Worm (Caenorhabditis elegans): ENCODE results near the gene snf-5.
A peak's percentile ranks its signal among the peaks of the same experiment; 100 is the strongest.

The snf-5 gene

DNA sequence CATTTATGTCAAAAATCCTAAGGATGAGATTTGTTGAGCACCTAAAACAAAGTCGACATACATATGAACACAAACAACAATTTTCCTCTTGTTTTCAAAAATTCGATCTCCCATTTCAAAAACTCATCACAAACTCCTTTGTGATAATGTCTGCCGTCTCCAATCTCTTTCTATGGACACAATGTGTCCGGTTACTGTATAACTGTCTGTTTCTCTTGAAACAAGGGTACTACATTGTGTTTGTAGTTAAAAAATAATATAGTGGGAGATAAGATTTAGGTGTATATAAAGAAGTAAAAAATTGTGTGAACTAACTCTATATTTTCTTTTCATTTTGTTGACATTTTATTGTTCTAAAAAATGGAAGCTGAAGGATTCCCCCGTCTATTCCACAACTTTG, 35.2 kb downstream of the snf-5 start, which contains the start of gene bcmo-1:
TSS of gene bcmo-1 (plus strand) at position 330 of the 400 bp plus-strand sequence.
- no peak for TF ChIP-seq unc-39 (tag; optimal IDR thresholded peaks at IDR 0.05)
- TF ChIP-seq R02D3.7 (tag; optimal IDR thresholded peaks at IDR 0.05): no peak
- TF ChIP-seq nhr-76 (tag; optimal IDR thresholded peaks at IDR 0.05): no peak
- no peak for TF ChIP-seq hmg-11 (tag; optimal IDR thresholded peaks at IDR 0.05)
- no peak for TF ChIP-seq zag-1 (tag; optimal IDR thresholded peaks at IDR 0.05)
- no peak for TF ChIP-seq nhr-67 (tag; optimal IDR thresholded peaks at IDR 0.05)
- TF ChIP-seq egl-5 (tag; optimal IDR thresholded peaks at IDR 0.05): no peak
- TF ChIP-seq ceh-9 (tag; optimal IDR thresholded peaks at IDR 0.05): no peak
- no peak for TF ChIP-seq eor-1 (tag; optimal IDR thresholded peaks at IDR 0.05)
- TF ChIP-seq fkh-10 (GFP tag; optimal IDR thresholded peaks at IDR 0.05): no peak
- no peak for TF ChIP-seq skn-1 (tag; optimal IDR thresholded peaks at IDR 0.05)
- no peak for TF ChIP-seq lsy-12 (tag; optimal IDR thresholded peaks at IDR 0.05)
- no peak for TF ChIP-seq daf-12 (tag; optimal IDR thresholded peaks at IDR 0.05)
- TF ChIP-seq ceh-16 (tag; optimal IDR thresholded peaks at IDR 0.05): no peak
- no peak for TF ChIP-seq jun-1 (tag; optimal IDR thresholded peaks at IDR 0.05)
- no peak for TF ChIP-seq tbx-2 (tag; optimal IDR thresholded peaks at IDR 0.05)
- TF ChIP-seq lin-15B (tag; optimal IDR thresholded peaks at IDR 0.05): no peak
- no peak for TF ChIP-seq elt-3 (tag; optimal IDR thresholded peaks at IDR 0.05)
- no peak for TF ChIP-seq ZK546.5 (tag; optimal IDR thresholded peaks at IDR 0.05)

DNA sequence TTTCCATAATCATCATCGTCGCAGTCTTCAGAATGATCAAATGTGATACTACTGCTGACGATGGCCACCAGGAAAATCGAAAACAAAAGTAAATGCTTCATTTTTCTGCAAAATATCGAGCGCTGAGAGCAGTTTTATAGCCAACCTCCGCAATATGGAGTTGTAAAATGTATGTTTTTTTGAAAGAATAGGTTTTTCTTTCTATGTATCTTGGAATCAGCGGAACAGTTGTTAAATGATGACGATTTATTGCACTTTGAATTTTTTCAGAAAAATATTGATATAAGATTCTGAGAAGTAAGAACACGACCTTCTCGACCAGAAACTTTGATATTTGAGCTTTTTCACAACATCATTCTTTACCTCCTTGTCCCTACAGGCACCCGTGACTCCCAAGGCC, 36.7 kb downstream of the snf-5 start, which contains the start of gene Y46G5A.23:
TSS of gene Y46G5A.23 (minus strand) at position 101 of the 400 bp plus-strand sequence.
- no peak for TF ChIP-seq ceh-82 (tag; optimal IDR thresholded peaks at IDR 0.05)
- TF ChIP-seq hmg-11 (tag; optimal IDR thresholded peaks at IDR 0.05): no peak
- no peak for TF ChIP-seq lsy-12 (tag; optimal IDR thresholded peaks at IDR 0.05)
- no peak for TF ChIP-seq eor-1 (tag; optimal IDR thresholded peaks at IDR 0.05)
- TF ChIP-seq egl-5 (tag; optimal IDR thresholded peaks at IDR 0.05): no peak

DNA sequence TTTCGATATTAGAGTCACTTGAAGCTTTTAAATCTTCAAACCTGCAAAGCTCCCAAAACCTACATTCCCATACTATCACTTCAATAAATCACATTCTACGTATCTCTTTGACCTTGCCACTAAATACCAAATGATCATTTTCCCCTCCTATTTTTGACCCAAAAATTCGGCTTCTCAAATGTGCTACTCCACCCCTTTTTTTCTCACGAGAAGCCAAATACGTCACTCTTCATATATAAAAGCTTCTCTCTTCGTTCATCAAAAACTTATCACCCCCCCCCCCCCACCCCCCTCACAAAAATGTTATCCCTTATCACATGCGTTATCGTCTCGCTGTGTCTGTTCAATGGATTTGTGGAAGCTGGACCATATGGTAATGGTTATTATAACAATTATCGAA, 38.8 kb downstream of the snf-5 start, which contains the start of gene Y46G5A.38:
TSS of gene Y46G5A.38 (plus strand) at position 301 of the 400 bp plus-strand sequence.
- TF ChIP-seq nhr-23 (tag; optimal IDR thresholded peaks at IDR 0.05): no peak
- no peak for TF ChIP-seq lin-15B (tag; optimal IDR thresholded peaks at IDR 0.05)
- TF ChIP-seq hmg-11 (tag; optimal IDR thresholded peaks at IDR 0.05): no peak
- no peak for TF ChIP-seq zag-1 (tag; optimal IDR thresholded peaks at IDR 0.05)
- no peak for TF ChIP-seq ama-1 (optimal IDR thresholded peaks at IDR 0.05)
- no peak for TF ChIP-seq pqm-1 (tag; optimal IDR thresholded peaks at IDR 0.05)
- no peak for TF ChIP-seq nhr-28 (tag; optimal IDR thresholded peaks at IDR 0.05)
- no peak for TF ChIP-seq elt-1 (tag; optimal IDR thresholded peaks at IDR 0.05)
- TF ChIP-seq ZK546.5 (tag; optimal IDR thresholded peaks at IDR 0.05): no peak
- TF ChIP-seq nhr-67 (tag; optimal IDR thresholded peaks at IDR 0.05): no peak
- no peak for TF ChIP-seq fkh-2 (tag; optimal IDR thresholded peaks at IDR 0.05)
- no peak for TF ChIP-seq lin-39 (tag; optimal IDR thresholded peaks at IDR 0.05)
- no peak for TF ChIP-seq ceh-28 (tag; optimal IDR thresholded peaks at IDR 0.05)
- TF ChIP-seq ztf-11 (tag; optimal IDR thresholded peaks at IDR 0.05): no peak
- TF ChIP-seq sea-2 (GFP tag; optimal IDR thresholded peaks at IDR 0.05): no peak
- TF ChIP-seq nhr-77 (tag; optimal IDR thresholded peaks at IDR 0.05): no peak
- no peak for TF ChIP-seq nhr-43 (tag; optimal IDR thresholded peaks at IDR 0.05; ENCODE audit: poor library complexity, severe bottlenecking)
- TF ChIP-seq nhr-25 (tag; optimal IDR thresholded peaks at IDR 0.05): no peak

DNA sequence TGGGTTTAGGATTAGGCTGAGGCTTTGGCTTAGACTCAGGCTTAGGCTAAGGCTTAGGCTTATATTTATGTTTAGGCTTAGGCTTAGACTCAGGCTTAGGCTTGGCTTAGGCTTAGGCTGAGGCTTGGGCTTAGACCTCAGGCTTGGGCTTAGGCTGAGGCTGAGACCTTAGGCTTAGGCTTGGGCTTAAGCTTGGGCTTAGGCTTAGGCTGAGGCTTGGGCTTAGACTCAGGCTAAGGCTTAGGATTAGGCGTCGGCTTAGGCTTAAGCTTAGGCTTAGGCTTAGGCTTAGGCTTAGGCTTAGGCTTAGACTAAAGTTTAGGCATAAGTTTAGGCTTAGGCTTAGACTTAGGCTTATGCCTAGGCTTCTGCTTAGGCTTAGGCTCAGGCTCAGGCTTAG, 41.1 kb downstream of the snf-5 start:
- TF ChIP-seq fkh-10 (GFP tag; optimal IDR thresholded peaks at IDR 0.05) (no peak), nhr-23 (tag; optimal IDR thresholded peaks at IDR 0.05) (no peak), fkh-2 (tag; optimal IDR thresholded peaks at IDR 0.05) (no peak), ceh-28 (tag; optimal IDR thresholded peaks at IDR 0.05) (no peak), ceh-16 (tag; optimal IDR thresholded peaks at IDR 0.05) (no peak), unc-62 (GFP tag; optimal IDR thresholded peaks at IDR 0.05) (no peak), mml-1 (tag; optimal IDR thresholded peaks at IDR 0.05) (no peak), hmg-11 (tag; optimal IDR thresholded peaks at IDR 0.05) (no peak)

DNA sequence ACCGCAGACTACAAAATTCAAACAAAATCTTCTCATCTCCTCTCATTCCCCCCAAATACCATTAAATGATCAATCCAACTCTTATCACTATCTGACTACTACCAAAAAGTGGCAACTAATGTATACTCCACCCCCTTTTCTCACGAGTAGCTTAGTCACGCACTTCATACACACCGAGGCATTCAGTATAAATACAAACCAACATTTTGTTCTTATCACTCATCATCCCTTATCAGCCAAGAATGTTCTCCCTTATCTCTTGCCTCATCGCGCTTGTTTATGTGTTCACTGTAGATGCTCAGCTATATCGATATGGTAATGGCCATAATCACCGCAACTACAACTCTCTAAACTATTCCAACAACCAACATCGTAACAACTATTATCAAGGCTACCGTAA, 42.1 kb downstream of the snf-5 start, which contains the start of gene Y46G5A.36:
TSS of gene Y46G5A.36 (plus strand) at position 243 of the 400 bp plus-strand sequence.
- TF ChIP-seq snpc-4 (tag; optimal IDR thresholded peaks at IDR 0.05) (no peak), nhr-11 (tag; optimal IDR thresholded peaks at IDR 0.05) (no peak), elt-2 (tag; optimal IDR thresholded peaks at IDR 0.05) (peak; percentile 90), pqm-1 (tag; optimal IDR thresholded peaks at IDR 0.05) (peak; percentile 79), ztf-11 (tag; optimal IDR thresholded peaks at IDR 0.05) (no peak), daf-12 (tag; optimal IDR thresholded peaks at IDR 0.05) (no peak), egl-27 (tag; optimal IDR thresholded peaks at IDR 0.05) (no peak), lsy-12 (tag; optimal IDR thresholded peaks at IDR 0.05) (no peak), nhr-237 (tag; optimal IDR thresholded peaks at IDR 0.05) (no peak), jun-1 (tag; optimal IDR thresholded peaks at IDR 0.05) (no peak)

Data from whole organism, L3 larva.